Fruit fly (Drosophila melanogaster) whole organism, embryonic: ENCODE results near the gene CG9018.
A peak's percentile ranks its signal among the peaks of the same experiment; 100 is the strongest.

Experiments
- B-H2 ChIP-seq: fragments of 200-800 bp; sonication (Bioruptor generic); optimal IDR thresholded peaks from 2 replicates; lab custom pipeline; 2018; ENCODE audit warnings: missing biosample characterization, mild to moderate bottlenecking, missing genetic modification characterization
- BtbVII ChIP-seq: fragments of 200-800 bp; sonication (Bioruptor generic); optimal IDR thresholded peaks from 3 replicates; lab custom pipeline; 2017; ENCODE audit warnings: missing biosample characterization, mild to moderate bottlenecking, missing genetic modification characterization
- CG11696 ChIP-seq: fragments of 200-800 bp; sonication (Bioruptor generic); IDR thresholded peaks from 2 replicates; pipeline ENCODE4 v1.3.6; 2022; ENCODE audit warnings: missing biosample characterization, missing genetic modification characterization
- CG13424 ChIP-seq: fragments of 200-800 bp; sonication (Bioruptor generic); optimal IDR thresholded peaks from 2 replicates; lab custom pipeline; 2019; ENCODE audit warnings: missing biosample characterization, mild to moderate bottlenecking, missing genetic modification characterization, moderate library complexity
- CG13624 ChIP-seq: fragments of 200-800 bp; sonication (Bioruptor generic); optimal IDR thresholded peaks from 2 replicates; lab custom pipeline; 2016; ENCODE audit warnings: missing biosample characterization, missing genetic modification characterization
- CG14014 ChIP-seq: fragments of 200-800 bp; sonication (Bioruptor generic); IDR thresholded peaks from 2 replicates; pipeline ENCODE4 v1.3.6; 2022; ENCODE audit warnings: missing biosample characterization, missing genetic modification characterization
- CG1529 ChIP-seq: fragments of 200-800 bp; sonication (Bioruptor generic); optimal IDR thresholded peaks from 3 replicates; lab custom pipeline; 2018; ENCODE audit warnings: missing biosample characterization, missing genetic modification characterization
- CG17612 ChIP-seq: fragments of 200-800 bp; sonication (Bioruptor generic); IDR thresholded peaks from 2 replicates; pipeline ENCODE4 v1.3.6; 2022; ENCODE audit warnings: missing biosample characterization, missing genetic modification characterization
- CG2875 ChIP-seq: fragments of 200-800 bp; sonication (Bioruptor generic); optimal IDR thresholded peaks from 2 replicates; lab custom pipeline; 2017; ENCODE audit warnings: missing biosample characterization, mild to moderate bottlenecking, missing genetic modification characterization, missing genetic modification reagents
- CG3065 ChIP-seq: fragments of 200-800 bp; sonication (Bioruptor generic); optimal IDR thresholded peaks from 2 replicates; lab custom pipeline; 2016; ENCODE audit warnings: missing biosample characterization, missing genetic modification characterization
- CG3995 ChIP-seq: fragments of 200-800 bp; sonication (Bioruptor generic); optimal IDR thresholded peaks from 3 replicates; lab custom pipeline; 2016; ENCODE audit warnings: missing biosample characterization, missing genetic modification characterization
- CG4282 ChIP-seq: fragments of 200-800 bp; sonication (Bioruptor generic); optimal IDR thresholded peaks from 2 replicates; lab custom pipeline; 2016; ENCODE audit warnings: missing biosample characterization, missing genetic modification characterization
- CG4854 ChIP-seq: fragments of 200-800 bp; sonication (Bioruptor generic); optimal IDR thresholded peaks from 2 replicates; lab custom pipeline; 2016; ENCODE audit warnings: missing biosample characterization, missing genetic modification characterization, inconsistent platforms
- CG8478 ChIP-seq: fragments of >200 bp; optimal IDR thresholded peaks from 2 replicates; lab custom pipeline; 2018
- CG9437 ChIP-seq: fragments of 200-800 bp; sonication (Bioruptor generic); optimal IDR thresholded peaks from 2 replicates; lab custom pipeline; 2018; ENCODE audit warnings: missing biosample characterization, mild to moderate bottlenecking, missing genetic modification characterization
- CG9727 ChIP-seq: fragments of 200-800 bp; sonication (Bioruptor generic); optimal IDR thresholded peaks from 3 replicates; lab custom pipeline; 2017; ENCODE audit warnings: missing biosample characterization, mild to moderate bottlenecking, missing genetic modification characterization
- CrebB ChIP-seq: fragments of 200-800 bp; sonication (Bioruptor generic); optimal IDR thresholded peaks from 3 replicates; lab custom pipeline; 2018; ENCODE audit warnings: missing biosample characterization, mild to moderate bottlenecking, missing genetic modification characterization
- D19B ChIP-seq: fragments of 200-800 bp; sonication (Bioruptor generic); optimal IDR thresholded peaks from 2 replicates; lab custom pipeline; 2017; ENCODE audit warnings: missing biosample characterization, mild to moderate bottlenecking, missing genetic modification characterization
- Deaf1 ChIP-seq: fragments of 200-800 bp; optimal IDR thresholded peaks from 3 replicates; lab custom pipeline; 2019; ENCODE audit warnings: missing biosample characterization, mild to moderate bottlenecking, missing genetic modification characterization, moderate library complexity
- Doc3 ChIP-seq: fragments of 200-800 bp; sonication (Bioruptor generic); IDR thresholded peaks from 3 replicates; pipeline ENCODE4 v1.3.6; 2022; ENCODE audit warnings: missing biosample characterization, missing genetic modification characterization; ENCODE audit not compliant: partially characterized antibody
- Drgx ChIP-seq: fragments of 200-800 bp; sonication (Bioruptor generic); IDR thresholded peaks from 2 replicates; pipeline ENCODE4 v1.3.6; 2022; ENCODE audit warnings: missing biosample characterization, missing genetic modification characterization
- GATAe ChIP-seq: fragments of 200-800 bp; sonication (Bioruptor generic); conservative IDR thresholded peaks from 2 replicates; pipeline ENCODE4 v1.3.6; 2022; ENCODE audit warnings: missing biosample characterization, missing genetic modification characterization
- Gug ChIP-seq: fragments of 200-800 bp; sonication (Bioruptor generic); IDR thresholded peaks from 4 replicates; pipeline ENCODE4 v1.3.6; 2022; ENCODE audit warnings: missing biosample characterization, missing genetic modification characterization
- HLH4C ChIP-seq: fragments of 200-800 bp; sonication (Bioruptor generic); IDR thresholded peaks from 3 replicates; pipeline ENCODE4 v1.3.6; 2022; ENCODE audit warnings: missing biosample characterization, missing genetic modification characterization; ENCODE audit not compliant: partially characterized antibody
- HLH54F ChIP-seq: fragments of 200-800 bp; sonication (Bioruptor generic); optimal IDR thresholded peaks from 3 replicates; lab custom pipeline; 2016; ENCODE audit warnings: missing biosample characterization, missing genetic modification characterization
- Hr39 ChIP-seq: fragments of >200 bp; optimal IDR thresholded peaks from 2 replicates; lab custom pipeline; 2017
- Kr ChIP-seq: fragments of 200-800 bp; sonication (Bioruptor generic); optimal IDR thresholded peaks from 2 replicates; lab custom pipeline; 2017; ENCODE audit warnings: missing biosample characterization, mild to moderate bottlenecking, missing genetic modification characterization
- Nf-YC ChIP-seq: fragments of 200-800 bp; optimal IDR thresholded peaks from 3 replicates; lab custom pipeline; 2019; ENCODE audit warnings: missing biosample characterization, mild to moderate bottlenecking, missing genetic modification characterization, moderate library complexity
- Opbp ChIP-seq: fragments of 200-800 bp; sonication (Bioruptor generic); IDR thresholded peaks from 3 replicates; pipeline ENCODE4 v1.3.6; 2022; ENCODE audit warnings: missing biosample characterization, missing genetic modification characterization; ENCODE audit not compliant: partially characterized antibody
- Spps ChIP-seq: fragments of 200-800 bp; sonication (Bioruptor generic); optimal IDR thresholded peaks from 2 replicates; lab custom pipeline; 2018; ENCODE audit warnings: missing biosample characterization, mild to moderate bottlenecking, missing genetic modification characterization
- ac ChIP-seq: fragments of 200-800 bp; sonication (Bioruptor generic); optimal IDR thresholded peaks from 3 replicates; lab custom pipeline; 2017; ENCODE audit warnings: missing biosample characterization, mild to moderate bottlenecking, missing genetic modification characterization
- al ChIP-seq: fragments of 200-800 bp; sonication (Bioruptor generic); IDR thresholded peaks from 2 replicates; pipeline ENCODE4 v1.3.6; 2022; ENCODE audit warnings: missing biosample characterization, missing genetic modification characterization
- amos ChIP-seq: fragments of 200-800 bp; sonication (Bioruptor generic); IDR thresholded peaks from 2 replicates; pipeline ENCODE4 v1.3.6; 2022; ENCODE audit warnings: missing biosample characterization, missing genetic modification characterization; ENCODE audit not compliant: partially characterized antibody
- bowl ChIP-seq: fragments of 200-800 bp; sonication (Bioruptor generic); IDR thresholded peaks from 2 replicates; pipeline ENCODE4 v1.3.6; 2022; ENCODE audit warnings: missing biosample characterization, missing genetic modification characterization
- btn ChIP-seq: fragments of 200-800 bp; sonication (Bioruptor generic); optimal IDR thresholded peaks from 2 replicates; lab custom pipeline; 2016; ENCODE audit warnings: missing biosample characterization, missing genetic modification characterization
- chinmo ChIP-seq: fragments of 200-800 bp; sonication (Bioruptor generic); IDR thresholded peaks from 4 replicates; pipeline ENCODE4 v1.3.6; 2022; ENCODE audit warnings: missing biosample characterization, missing genetic modification characterization; ENCODE audit not compliant: partially characterized antibody
- crp ChIP-seq, 2 experiments: fragments of 200-800 bp; sonication (Bioruptor generic); optimal IDR thresholded peaks; 2 replicates in 1 of 2; 3 replicates in 1 of 2; lab custom pipeline; 2017; ENCODE audit warnings: missing biosample characterization in 2 of 2, missing genetic modification characterization in 2 of 2, mild to moderate bottlenecking in 1 of 2, moderate library complexity in 1 of 2
- fd64A ChIP-seq: fragments of 200-800 bp; sonication (Bioruptor generic); optimal IDR thresholded peaks from 3 replicates; lab custom pipeline; 2018; ENCODE audit warnings: missing biosample characterization, mild to moderate bottlenecking, missing genetic modification characterization
- hkb ChIP-seq, 2 experiments: fragments of 200-800 bp in 1 of 2; fragments of >200 bp in 1 of 2; sonication (Bioruptor generic) in 1 of 2; IDR thresholded peaks in 1 of 2; optimal IDR thresholded peaks in 1 of 2; 2 replicates each; pipeline versions ENCODE4 v1.3.6 to Lab custom; 2017 to 2022; ENCODE audit warnings: missing biosample characterization in 1 of 2, missing genetic modification characterization in 1 of 2
- inv ChIP-seq: fragments of 200-800 bp; sonication (Bioruptor generic); IDR thresholded peaks from 2 replicates; pipeline ENCODE4 v1.3.6; 2022; ENCODE audit warnings: missing biosample characterization, missing genetic modification characterization; ENCODE audit not compliant: partially characterized antibody
- klu ChIP-seq: fragments of 200-800 bp; sonication (Bioruptor generic); IDR thresholded peaks from 2 replicates; pipeline ENCODE4 v1.3.6; 2022; ENCODE audit warnings: missing biosample characterization, missing genetic modification characterization
- lab ChIP-seq: fragments of 200-800 bp; sonication (Bioruptor generic); optimal IDR thresholded peaks from 3 replicates; lab custom pipeline; 2017; ENCODE audit warnings: missing biosample characterization, missing genetic modification characterization, mild to moderate bottlenecking, moderate library complexity, missing genetic modification reagents
- mirr ChIP-seq: fragments of 200-800 bp; sonication (Bioruptor generic); optimal IDR thresholded peaks from 3 replicates; lab custom pipeline; 2018; ENCODE audit warnings: missing biosample characterization, mild to moderate bottlenecking, missing genetic modification characterization
- psq ChIP-seq: fragments of 200-800 bp; sonication (Bioruptor generic); optimal IDR thresholded peaks from 2 replicates; lab custom pipeline; 2017; ENCODE audit warnings: missing biosample characterization, missing genetic modification characterization
- ranshi ChIP-seq: fragments of 200-800 bp; sonication (Bioruptor generic); IDR thresholded peaks from 2 replicates; pipeline ENCODE4 v1.3.6; 2022; ENCODE audit warnings: missing biosample characterization, missing genetic modification characterization
- sd ChIP-seq: fragments of 200-800 bp; sonication (Bioruptor generic); optimal IDR thresholded peaks from 3 replicates; lab custom pipeline; 2018; ENCODE audit warnings: missing biosample characterization, mild to moderate bottlenecking, missing genetic modification characterization, moderate library complexity
- sna ChIP-seq: fragments of 200-800 bp; sonication (Bioruptor generic); IDR thresholded peaks from 2 replicates; pipeline ENCODE4 v1.3.6; 2022; ENCODE audit warnings: missing biosample characterization, missing genetic modification characterization; ENCODE audit not compliant: partially characterized antibody
- tgo ChIP-seq: fragments of 200-800 bp; sonication (Bioruptor generic); IDR thresholded peaks from 3 replicates; pipeline ENCODE4 v1.3.6; 2022; ENCODE audit warnings: missing biosample characterization, missing genetic modification characterization
- tio ChIP-seq: fragments of 200-800 bp; sonication (Bioruptor generic); optimal IDR thresholded peaks from 2 replicates; lab custom pipeline; 2017; ENCODE audit warnings: missing biosample characterization, missing genetic modification characterization, inconsistent platforms
- unpg ChIP-seq: fragments of 200-800 bp; sonication (Bioruptor generic); optimal IDR thresholded peaks from 3 replicates; lab custom pipeline; 2018; ENCODE audit warnings: missing biosample characterization, mild to moderate bottlenecking, missing genetic modification characterization, moderate library complexity
- vnd ChIP-seq: fragments of 200-800 bp; sonication (Bioruptor generic); IDR thresholded peaks from 3 replicates; pipeline ENCODE4 v1.3.6; 2022; ENCODE audit warnings: missing biosample characterization, missing genetic modification characterization; ENCODE audit not compliant: partially characterized antibody

The CG9018 gene

DNA sequence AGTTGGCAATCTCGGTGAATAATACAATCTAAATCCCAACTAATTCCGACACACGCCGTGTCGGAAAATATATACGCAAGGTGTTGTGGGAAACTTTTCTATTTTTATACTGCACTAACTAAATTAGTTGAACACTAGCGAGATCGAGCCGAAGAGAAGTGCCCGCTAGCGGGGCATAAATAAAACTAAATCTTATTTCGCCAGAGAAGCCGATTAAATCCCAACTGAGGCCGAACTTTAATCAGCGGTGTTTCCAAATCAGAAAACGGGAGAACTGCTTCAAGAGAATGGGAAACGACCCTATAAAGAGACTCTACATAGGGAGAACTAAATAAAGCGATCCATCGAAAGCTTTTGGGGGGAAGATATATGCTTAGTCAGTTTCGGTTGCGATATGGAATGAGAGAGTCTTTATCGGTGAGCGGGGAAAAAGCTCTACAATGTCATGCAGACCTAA lies 44.9 kb downstream of the CG9018 start, which contains the start of gene CG5707 (continued):
- no peak for TF ChIP-seq CG3065 (GFP tag; lab: Kevin White, UChicago)
- TF ChIP-seq btn (GFP tag; lab: Kevin White, UChicago) = no peak
- no peak for TF ChIP-seq CG14014 (GFP tag; lab: Robert Waterston, UW)
- TF ChIP-seq al = no peak
- TF ChIP-seq CG1529 (GFP tag; lab: Kevin White, UChicago) = no peak
- TF ChIP-seq amos (GFP tag; lab: Robert Waterston, UW) = peak; percentile 20; the same call in 1 of the 2 replicates
- TF ChIP-seq CG13624 (GFP tag; lab: Kevin White, UChicago) = no peak
- no peak for TF ChIP-seq Doc3
- TF ChIP-seq B-H2 (GFP tag; lab: Kevin White, UChicago) = peak; percentile 14
- no peak for TF ChIP-seq GATAe (GFP tag; lab: Robert Waterston, UW)
- no peak for TF ChIP-seq CG4282 (GFP tag; lab: Kevin White, UChicago)
- TF ChIP-seq chinmo = 0 out of 4 replicates have a peak, but pooled peaks have one; percentile 64
- TF ChIP-seq CG17612 (GFP tag; lab: Robert Waterston, UW) = no peak
- TF ChIP-seq CG4854 (GFP tag; lab: Kevin White, UChicago) = no peak
- no peak for TF ChIP-seq tgo (GFP tag; lab: Robert Waterston, UW)
- TF ChIP-seq sna (GFP tag; lab: Robert Waterston, UW) = no peak
- TF ChIP-seq unpg (GFP tag; lab: Kevin White, UChicago) = no peak
- no peak for TF ChIP-seq CG11696
- no peak for TF ChIP-seq CG2875 (GFP tag; lab: Kevin White, UChicago)
- no peak for TF ChIP-seq sd (tag; lab: Kevin White, UChicago)
- no peak for TF ChIP-seq HLH54F (GFP tag; lab: Kevin White, UChicago)
- TF ChIP-seq Nf-YC (tag; lab: Kevin White, UChicago) = no peak
- TF ChIP-seq D19B (GFP tag; lab: Kevin White, UChicago) = no peak
- TF ChIP-seq Opbp (GFP tag; lab: Robert Waterston, UW) = no peak
- TF ChIP-seq ranshi (GFP tag; lab: Robert Waterston, UW) = no peak
- no peak for TF ChIP-seq psq (GFP tag; lab: Kevin White, UChicago)
- no peak for TF ChIP-seq HLH4C
- no peak for TF ChIP-seq CG13424
- TF ChIP-seq tio (GFP tag; lab: Kevin White, UChicago) = no peak
- no peak for TF ChIP-seq BtbVII (GFP tag; lab: Kevin White, UChicago)
- TF ChIP-seq bowl (GFP tag; lab: Robert Waterston, UW) = no peak
- TF ChIP-seq lab = peak; percentile 27
- TF ChIP-seq Drgx (GFP tag; lab: Robert Waterston, UW) = no peak
- no peak for TF ChIP-seq CG9727 (GFP tag; lab: Kevin White, UChicago)
- no peak for TF ChIP-seq CrebB
- TF ChIP-seq Deaf1 (tag; lab: Kevin White, UChicago) = peak; percentile 78
- no peak for TF ChIP-seq Kr (GFP tag; lab: Kevin White, UChicago)
- no peak for TF ChIP-seq CG9437 (GFP tag; lab: Kevin White, UChicago)
- TF ChIP-seq vnd (GFP tag; lab: Robert Waterston, UW) = no peak
- no peak for TF ChIP-seq ac (GFP tag; lab: Kevin White, UChicago)
- TF ChIP-seq inv (GFP tag; lab: Robert Waterston, UW) = no peak
- TF ChIP-seq CG3995 = no peak
- TF ChIP-seq mirr (GFP tag; lab: Kevin White, UChicago) = no peak
- TF ChIP-seq Spps (tag; lab: Kevin White, UChicago) = no peak
- no peak for TF ChIP-seq Gug
- TF ChIP-seq klu (GFP tag; lab: Robert Waterston, UW) = no peak
- no peak for TF ChIP-seq CG8478 (lab: Kevin White, UChicago)
- TF ChIP-seq crp (GFP tag; optimal IDR thresholded peaks at IDR 0.05; lab: Kevin White, UChicago) = no peak
- TF ChIP-seq hkb (optimal IDR thresholded peaks at IDR 0.05; lab: Kevin White, UChicago) = no peak
- no peak for TF ChIP-seq hkb (GFP tag; IDR thresholded peaks at IDR 0.05; lab: Robert Waterston, UW)
- TF ChIP-seq Hr39 = no peak
- no peak for TF ChIP-seq fd64A (GFP tag; lab: Kevin White, UChicago)
